Fruit fly (Drosophila melanogaster) whole organism, wandering third instar larva: ENCODE measurements around the gene Abd-B.

ENCODE experiments used
- Abd-B ChIP-seq: fragments of >200 bp; optimal IDR thresholded peaks from 2 replicates; lab custom pipeline; 2017; ENCODE audit warnings: missing biosample characterization, missing genetic modification characterization
- CrebA ChIP-seq: fragments of 200-800 bp; sonication (Bioruptor generic); optimal IDR thresholded peaks from 2 replicates; lab custom pipeline; 2016; ENCODE audit warnings: missing biosample characterization, mild to moderate bottlenecking, missing genetic modification characterization, borderline replicate concordance
- Mio ChIP-seq: sonication (Bioruptor generic); optimal IDR thresholded peaks from 2 replicates; lab custom pipeline; 2016; ENCODE audit warnings: missing biosample characterization, missing genetic modification characterization
- lola ChIP-seq: fragments of >200 bp; optimal IDR thresholded peaks from 2 replicates; lab custom pipeline; 2017; ENCODE audit warnings: missing biosample characterization, missing genetic modification characterization
- usp ChIP-seq: fragments of >200 bp; optimal IDR thresholded peaks from 2 replicates; lab custom pipeline; 2017; ENCODE audit warnings: missing biosample characterization, missing genetic modification characterization

- no peak for TF ChIP-seq lola (GFP tag; lab: Kevin White, UChicago)
- no peak for TF ChIP-seq Mio (GFP tag; lab: Kevin White, UChicago)
- TF ChIP-seq usp (GFP tag; lab: Kevin White, UChicago): no peak
- TF ChIP-seq Abd-B (GFP tag; lab: Kevin White, UChicago): no peak
- TF ChIP-seq CrebA (GFP tag; lab: Kevin White, UChicago): no peak
Measured at dm6 chr3R:16972136-16972535, at the start of gene Abd-B.
